Worm (Caenorhabditis elegans): ENCODE measurements around the gene K05F1.10.
"Not testable (repeated sequence)": the region's sequence is repeated elsewhere in the genome, so short reads cannot be mapped to it uniquely, and the experiment has no call there.

The K05F1.10 gene

ce11 chrII:5765318-5765717 is 40.0 kb downstream of the K05F1.10 start, which contains the start of gene ifb-1:
ifb-1 (plus strand) TSS chrII:5765618.
- TF ChIP-seq him-1 (tag; optimal IDR thresholded peaks at IDR 0.05) = no peak
- no peak for TF ChIP-seq dao-5 (tag; optimal IDR thresholded peaks at IDR 0.05)
- TF ChIP-seq W03F9.2 (tag; optimal IDR thresholded peaks at IDR 0.05) = no peak

DNA sequence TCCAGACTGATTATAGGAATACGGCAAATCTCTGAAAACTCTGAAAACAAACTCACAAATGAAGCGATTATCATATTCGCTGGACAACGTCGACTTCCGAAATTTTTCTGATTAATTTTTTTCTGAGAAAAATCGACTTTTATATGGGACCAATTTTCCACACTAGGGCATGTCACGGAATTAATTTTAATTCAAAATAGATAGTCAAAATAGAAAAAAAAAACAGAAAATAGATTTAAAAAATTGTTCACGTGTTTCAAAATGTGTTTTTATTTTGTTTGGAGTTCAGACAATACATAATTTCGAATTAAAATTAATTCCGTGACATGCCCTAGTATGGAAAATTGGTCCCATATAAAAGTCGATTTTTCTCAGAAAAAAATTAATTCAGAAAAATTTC is 47.6 kb downstream of the K05F1.10 start, which contains the start of the genes F10C1.3 and F10C1.23:
F10C1.3 (minus strand) TSS at position 101 of the 400 bp plus-strand sequence.
F10C1.23 (plus strand) TSS at position 385 of the 400 bp plus-strand sequence.
- not testable (repeated sequence) for TF ChIP-seq W03F9.2, dao-5, him-1 (tag; optimal IDR thresholded peaks at IDR 0.05)

- TF ChIP-seq W03F9.2 (tag; optimal IDR thresholded peaks at IDR 0.05) = no peak
- TF ChIP-seq dao-5 (tag; optimal IDR thresholded peaks at IDR 0.05) = no peak
- no peak for TF ChIP-seq him-1 (tag; optimal IDR thresholded peaks at IDR 0.05)
Measured at ce11 chrII:5754168-5754567, 51.1 kb downstream of the K05F1.10 start, which contains the start of gene F10C1.8. F10C1.8 (plus strand) TSS chrII:5754468.
